Worm (Caenorhabditis elegans) whole organism, midembryonic: ENCODE measurements around the gene ZK185.1.

ENCODE experiments used
- T22C8.4 ChIP-seq: fragments of 200-800 bp; sonication (Bioruptor generic); IDR thresholded peaks from 2 replicates; pipeline ENCODE4 v1.3.6; 2022; ENCODE audit warnings: missing genetic modification characterization, missing compliant biosample characterization
- cog-1 ChIP-seq: sonication (generic microtip); optimal IDR thresholded peaks from 2 replicates; lab custom pipeline; 2016; ENCODE audit warnings: missing genetic modification characterization, missing compliant biosample characterization
- flt-1 ChIP-seq: fragments of 200-800 bp; sonication (Bioruptor generic); IDR thresholded peaks from 2 replicates; pipeline ENCODE4 v1.3.6; 2022; ENCODE audit warnings: missing genetic modification characterization, missing compliant biosample characterization
- med-1 ChIP-seq: sonication (generic microtip); optimal IDR thresholded peaks from 2 replicates; lab custom pipeline; 2017; ENCODE audit warnings: missing genetic modification characterization, mild to moderate bottlenecking, missing compliant biosample characterization, antibody characterized with exemption, missing genetic modification reagents; ENCODE audit not compliant: insufficient read depth
- ref-1 ChIP-seq: fragments of 200-800 bp; sonication (Bioruptor generic); conservative IDR thresholded peaks from 2 replicates; pipeline ENCODE4 v1.3.6; 2022; ENCODE audit warnings: missing genetic modification reagents, missing genetic modification characterization, missing compliant biosample characterization
- tab-1 ChIP-seq: fragments of 200-800 bp; sonication (Bioruptor generic); IDR thresholded peaks from 2 replicates; pipeline ENCODE4 v1.3.6; 2022; ENCODE audit warnings: missing genetic modification characterization, missing compliant biosample characterization
- ztf-23 ChIP-seq: fragments of 200-800 bp; sonication (Bioruptor generic); IDR thresholded peaks from 2 replicates; pipeline ENCODE4 v1.3.6; 2022; ENCODE audit warnings: missing genetic modification reagents, missing genetic modification characterization, missing compliant biosample characterization
- ztf-29 ChIP-seq: fragments of 200-800 bp; sonication (Bioruptor generic); IDR thresholded peaks from 2 replicates; pipeline ENCODE4 v1.3.6; 2022; ENCODE audit warnings: missing genetic modification reagents, missing genetic modification characterization, missing compliant biosample characterization

DNA sequence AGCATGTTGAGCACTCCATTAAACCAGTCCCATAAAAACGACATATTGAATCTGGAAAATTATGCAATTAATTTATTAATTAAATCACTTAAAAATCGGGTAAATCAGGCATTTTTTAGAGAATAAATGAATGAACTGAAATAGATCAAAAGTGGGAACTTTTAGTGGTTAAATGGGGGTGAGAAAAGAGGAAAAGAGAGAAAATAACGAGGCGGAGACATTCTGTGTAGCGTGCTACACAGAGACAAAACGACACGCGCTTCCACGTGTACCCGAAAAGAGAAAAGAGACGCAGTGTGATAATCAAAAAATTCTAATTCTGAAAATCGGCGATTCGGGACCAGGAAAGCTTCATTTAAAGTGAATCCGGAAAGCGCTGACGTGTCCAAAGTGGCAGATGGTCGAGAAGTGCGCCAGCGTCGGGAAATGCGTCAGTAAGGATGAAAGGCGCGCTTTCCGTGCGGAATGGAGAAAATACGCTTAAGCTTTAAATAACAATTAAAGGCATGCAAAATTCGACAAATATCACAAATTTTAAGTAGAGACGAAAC is 35.0 kb upstream of the ZK185.1 start, which contains the start of gene sar-1:
- TF ChIP-seq flt-1 (GFP tag; lab: Robert Waterston, UW) (0 out of 2 replicates have a peak, but pooled peaks have one; percentile 22), med-1 (GFP tag; lab: Kevin White, UChicago) (peak; percentile 3), tab-1 (GFP tag; lab: Robert Waterston, UW) (no peak; the same call in 1 of the 2 replicates), ztf-23 (GFP tag; lab: Robert Waterston, UW) (0 out of 2 replicates have a peak, but pooled peaks have one; percentile 28), cog-1 (tag; lab: Kevin White, UChicago) (peak; percentile 12), ztf-29 (GFP tag; lab: Robert Waterston, UW) (peak; percentile 75; the same call in 1 of the 2 replicates), T22C8.4 (GFP tag; lab: Robert Waterston, UW) (no peak), ref-1 (GFP tag; lab: Robert Waterston, UW) (no peak)
